Worm (Caenorhabditis elegans) whole organism, L3 larva: Measurements from ENCODE around the gene C50B6.7.

Source experiments
- ceh-82 ChIP-seq: fragments of 150-350 bp; optimal IDR thresholded peaks from 2 replicates; lab custom pipeline; 2014; ENCODE audit warnings: missing biosample characterization, missing genetic modification characterization
- egl-5 ChIP-seq: fragments of 150-350 bp; optimal IDR thresholded peaks from 2 replicates; lab custom pipeline; 2017; ENCODE audit warnings: missing biosample characterization, missing genetic modification reagents, missing genetic modification characterization, inconsistent platforms
- eor-1 ChIP-seq, 2 experiments: fragments of 150-350 bp; optimal IDR thresholded peaks; 2 replicates each; lab custom pipeline; 2014 to 2018; ENCODE audit warnings: missing biosample characterization in 2 of 2, missing genetic modification characterization in 2 of 2
- fos-1 ChIP-seq: fragments of 150-350 bp; optimal IDR thresholded peaks from 2 replicates; lab custom pipeline; 2014; ENCODE audit warnings: missing biosample characterization, missing genetic modification characterization
- jun-1 ChIP-seq: fragments of 150-350 bp; optimal IDR thresholded peaks from 2 replicates; lab custom pipeline; 2014; ENCODE audit warnings: missing biosample characterization, missing genetic modification reagents, missing genetic modification characterization
- lin-39 ChIP-seq: fragments of 150-350 bp; optimal IDR thresholded peaks from 2 replicates; lab custom pipeline; 2018; ENCODE audit warnings: missing biosample characterization, missing genetic modification reagents, missing genetic modification characterization
- mdl-1 ChIP-seq: fragments of 150-350 bp; optimal IDR thresholded peaks from 2 replicates; lab custom pipeline; 2014; ENCODE audit warnings: missing biosample characterization, missing genetic modification characterization
- nhr-11 ChIP-seq: fragments of 150-350 bp; optimal IDR thresholded peaks from 2 replicates; lab custom pipeline; 2014; ENCODE audit warnings: missing biosample characterization, missing genetic modification characterization
- nhr-12 ChIP-seq: fragments of 150-350 bp; optimal IDR thresholded peaks from 2 replicates; lab custom pipeline; 2014; ENCODE audit warnings: missing biosample characterization, missing genetic modification characterization
- nhr-76 ChIP-seq: fragments of 150-350 bp; sonication (generic microtip); optimal IDR thresholded peaks from 5 replicates; lab custom pipeline; 2014; ENCODE audit warnings: missing biosample characterization, missing genetic modification characterization
- pqm-1 ChIP-seq: fragments of 150-350 bp; optimal IDR thresholded peaks from 2 replicates; lab custom pipeline; 2017; ENCODE audit warnings: missing biosample characterization, missing genetic modification characterization, inconsistent platforms
- unc-62 ChIP-seq: fragments of 150-350 bp; sonication (generic microtip); optimal IDR thresholded peaks from 4 replicates; lab custom pipeline; 2014; ENCODE audit warnings: missing biosample characterization, missing genetic modification reagents, missing genetic modification characterization

DNA sequence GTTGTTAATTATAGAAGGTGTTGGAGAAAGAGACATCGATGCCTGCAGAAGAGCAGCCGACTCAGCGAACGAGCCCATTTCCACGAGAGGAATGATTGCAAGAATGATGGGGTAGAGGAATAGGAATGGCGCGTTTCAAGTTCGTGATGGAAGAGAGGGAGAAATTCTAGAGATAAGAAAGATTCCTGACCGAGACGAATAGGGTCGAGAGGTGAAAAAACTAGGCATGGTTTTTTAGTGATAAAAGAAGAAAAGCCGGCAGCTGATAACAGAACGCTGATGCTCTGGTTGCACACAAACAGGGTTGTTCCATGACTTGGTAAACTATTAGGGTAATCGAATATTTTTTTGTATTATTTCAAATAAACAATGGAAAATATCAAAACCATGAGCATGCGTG lies 48.0 kb upstream of the C50B6.7 start:
- no peak for TF ChIP-seq fos-1
- no peak for TF ChIP-seq ceh-82 (tag; lab: Kevin White, UChicago)
- TF ChIP-seq lin-39: no peak
- TF ChIP-seq nhr-12 (tag; lab: Kevin White, UChicago): no peak
- no peak for TF ChIP-seq jun-1 (tag; lab: Kevin White, UChicago)
- no peak for TF ChIP-seq unc-62 (GFP tag; lab: Kevin White, UChicago)
- TF ChIP-seq egl-5 (tag; lab: Kevin White, UChicago): no peak
- no peak for TF ChIP-seq mdl-1 (tag; lab: Kevin White, UChicago)
- no peak for TF ChIP-seq nhr-76 (tag; lab: Kevin White, UChicago)
- no peak for TF ChIP-seq eor-1 (tag; optimal IDR thresholded peaks at IDR 0.05; lab: Kevin White, UChicago)
- TF ChIP-seq pqm-1 (tag; lab: Kevin White, UChicago): peak; percentile 66
- TF ChIP-seq nhr-11 (tag; lab: Kevin White, UChicago): no peak
